Fruit fly (Drosophila melanogaster): ENCODE measurements around the gene rux.

rux gene

dm6 chrX:6074845-6075244 lies 37.2 kb upstream of the rux start, which contains the start of gene Tsp5D (continued):
- TF ChIP-seq zen2 (GFP tag; IDR thresholded peaks at IDR 0.05; ENCODE audit: partially characterized antibody) (no peak), Atf6 (GFP tag; IDR thresholded peaks at IDR 0.05) (peak; percentile 88), CG12236 (GFP tag; optimal IDR thresholded peaks at IDR 0.05) (peak; percentile 24), CG6254 (GFP tag; optimal IDR thresholded peaks at IDR 0.05) (peak; percentile 92), wek (GFP tag; optimal IDR thresholded peaks at IDR 0.05) (peak; percentile 75), Neu2 (GFP tag; optimal IDR thresholded peaks at IDR 0.05; ENCODE audit: borderline replicate concordance) (no peak), CG16863 (GFP tag; optimal IDR thresholded peaks at IDR 0.05) (peak; percentile 58), chif (GFP tag; optimal IDR thresholded peaks at IDR 0.05) (peak in 1 of 2 experiments; percentile 61), abd-A (tag; optimal IDR thresholded peaks at IDR 0.05) (no peak), CG14050 (GFP tag; IDR thresholded peaks at IDR 0.05) (peak; percentile 92), zen (tag; optimal IDR thresholded peaks at IDR 0.05) (peak; percentile 81), klu (GFP tag; IDR thresholded peaks at IDR 0.05) (peak; percentile 80), Kr (GFP tag; optimal IDR thresholded peaks at IDR 0.05) (no peak), Ada2b (GFP tag; IDR thresholded peaks at IDR 0.05) (peak; percentile 95), CG4617 (GFP tag; optimal IDR thresholded peaks at IDR 0.05; ENCODE audit: borderline replicate concordance) (peak; percentile 63), exex (tag; optimal IDR thresholded peaks at IDR 0.05) (peak; percentile 39), Lhr (GFP tag; optimal IDR thresholded peaks at IDR 0.05) (peak; percentile 73), D (optimal IDR thresholded peaks at IDR 0.05) (no peak), D (GFP tag; optimal IDR thresholded peaks at IDR 0.05) (peak; percentile 96), NC2α (GFP tag; optimal IDR thresholded peaks at IDR 0.05) (no peak), YL-1 (GFP tag; optimal IDR thresholded peaks at IDR 0.05) (peak; percentile 43), ranshi (GFP tag; IDR thresholded peaks at IDR 0.05) (peak; percentile 93), zfh2 (GFP tag; optimal IDR thresholded peaks at IDR 0.05) (no peak), nom (GFP tag; optimal IDR thresholded peaks at IDR 0.05) (peak; percentile 95), chinmo (GFP tag; IDR thresholded peaks at IDR 0.05; ENCODE audit: partially characterized antibody) (0 out of 4 replicates have a peak, but pooled peaks have one; percentile 45), CG11247 (GFP tag; IDR thresholded peaks at IDR 0.05) (peak; percentile 87), slp2 (GFP tag; optimal IDR thresholded peaks at IDR 0.05) (no peak), Dip3 (GFP tag; optimal IDR thresholded peaks at IDR 0.05) (no peak), org-1 (GFP tag; optimal IDR thresholded peaks at IDR 0.05) (peak; percentile 85), dysf (GFP tag; IDR thresholded peaks at IDR 0.05) (peak; percentile 96), CG17829 (tag; optimal IDR thresholded peaks at IDR 0.05) (peak; percentile 93), CG11456 (GFP tag; IDR thresholded peaks at IDR 0.05) (peak; percentile 91), CG10565 (GFP tag; optimal IDR thresholded peaks at IDR 0.05) (peak; percentile 47), tin (GFP tag; optimal IDR thresholded peaks at IDR 0.05) (peak; percentile 88), CG3065 (GFP tag; optimal IDR thresholded peaks at IDR 0.05) (peak; percentile 59), ap (GFP tag; IDR thresholded peaks at IDR 0.05) (peak; percentile 94), CG12104 (GFP tag; optimal IDR thresholded peaks at IDR 0.05) (peak; percentile 86), CG11093 (GFP tag; IDR thresholded peaks at IDR 0.05) (peak; percentile 93), dan (GFP tag; IDR thresholded peaks at IDR 0.05) (peak; percentile 50; the same call in 1 of the 2 replicates), CG34422 (GFP tag; IDR thresholded peaks at IDR 0.05) (peak; percentile 96), Drgx (GFP tag; IDR thresholded peaks at IDR 0.05) (peak; percentile 100), CG18262 (tag; optimal IDR thresholded peaks at IDR 0.05) (peak; percentile 91), Ptx1 (GFP tag; IDR thresholded peaks at IDR 0.05) (peak; percentile 96), CG17328 (GFP tag; IDR thresholded peaks at IDR 0.05) (peak; percentile 95), Mes4 (GFP tag; optimal IDR thresholded peaks at IDR 0.05) (no peak), CG7556 (GFP tag; optimal IDR thresholded peaks at IDR 0.05) (peak; percentile 90), CG6854 (GFP tag; optimal IDR thresholded peaks at IDR 0.05) (peak; percentile 66), CG8290 (GFP tag; optimal IDR thresholded peaks at IDR 0.05) (peak; percentile 84), CG8290 (tag; optimal IDR thresholded peaks at IDR 0.05) (peak in 1 of 2 experiments; percentile 21), HmgD (GFP tag; optimal IDR thresholded peaks at IDR 0.05) (no peak), CG3163 (GFP tag; optimal IDR thresholded peaks at IDR 0.05) (no peak), CG7745 (tag; optimal IDR thresholded peaks at IDR 0.05) (no peak)

All from whole organism, embryonic.